Worm (Caenorhabditis elegans): Measurements from ENCODE around the gene C43D7.7.

DNA sequence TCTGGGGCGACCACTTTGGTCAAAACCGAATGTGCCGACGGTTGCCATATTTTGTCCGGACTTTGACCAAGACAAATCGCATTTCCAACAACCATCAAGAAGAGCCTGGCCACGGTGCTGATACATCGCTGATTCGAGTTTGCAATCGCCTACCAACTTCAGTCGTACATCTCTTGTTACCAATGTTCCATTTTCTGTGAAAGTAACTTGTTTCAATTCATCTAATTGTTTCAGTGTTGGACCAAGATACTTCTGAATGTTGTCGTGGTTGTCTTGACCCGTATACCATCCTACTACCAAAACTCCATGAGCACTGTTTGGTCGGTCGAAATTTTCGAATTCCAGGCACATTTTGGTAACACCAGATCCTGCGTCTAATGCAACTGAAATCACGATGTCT, 6.1 kb upstream of the C43D7.7 start:
- TF ChIP-seq lin-13 (GFP tag; optimal IDR thresholded peaks at IDR 0.05) = no peak
- TF ChIP-seq unc-39 (tag; optimal IDR thresholded peaks at IDR 0.05) = no peak
